6 worm cellular contexts compared by ENCODE assay signal in genomic region chrX:8419252-8419651, ce11.
A peak's percentile ranks its signal among the peaks of the same experiment; 100 is the strongest.
TF ChIP-seq lines count a peak whose summit lies in the region.

No protein-coding gene starts in this region.

TF ChIP-seq in whole organism, L1 larva, 84 proteins besides CTCF, POLR2A, EP300 and RAD21 (continues in another document):
- TF ChIP-seq zip-4 (GFP tag; optimal IDR thresholded peaks at IDR 0.05; lab: Kevin White, UChicago) (no peak), nhr-237 (tag; optimal IDR thresholded peaks at IDR 0.05; lab: Kevin White, UChicago) (no peak), fkh-4 (tag; optimal IDR thresholded peaks at IDR 0.05; lab: Kevin White, UChicago; ENCODE audit: borderline replicate concordance) (no peak), unc-30 (tag; optimal IDR thresholded peaks at IDR 0.05; lab: Kevin White, UChicago) (no peak), rnt-1 (tag; optimal IDR thresholded peaks at IDR 0.05; lab: Kevin White, UChicago) (peak; percentile 7), lir-3 (tag; optimal IDR thresholded peaks at IDR 0.05; lab: Kevin White, UChicago; ENCODE audit: poor library complexity) (peak; percentile 17), nhr-47 (tag; optimal IDR thresholded peaks at IDR 0.05; lab: Kevin White, UChicago) (no peak), skn-1 (tag; optimal IDR thresholded peaks at IDR 0.05; lab: Kevin White, UChicago) (no peak), nhr-20 (tag; optimal IDR thresholded peaks at IDR 0.05; lab: Kevin White, UChicago) (peak; percentile 10), mab-9 (GFP tag; IDR thresholded peaks at IDR 0.05; lab: Robert Waterston, UW) (no peak), lin-39 (tag; optimal IDR thresholded peaks at IDR 0.05; lab: Kevin White, UChicago) (no peak), blmp-1 (tag; optimal IDR thresholded peaks at IDR 0.05; lab: Kevin White, UChicago) (no peak), pag-3 (tag; optimal IDR thresholded peaks at IDR 0.05; lab: Kevin White, UChicago; ENCODE audit: borderline replicate concordance, insufficient read depth) (no peak), nhr-85 (tag; lab: Kevin White, UChicago) (peak; percentile 62), sox-4 (tag; optimal IDR thresholded peaks at IDR 0.05; lab: Kevin White, UChicago) (no peak)

TF ChIP-seq in whole organism, L2 larva, 48 proteins besides CTCF, POLR2A, EP300 and RAD21:
- peak; percentile 18 for TF ChIP-seq sma-9 (GFP tag; optimal IDR thresholded peaks at IDR 0.05; lab: Kevin White, UChicago)
- no peak for TF ChIP-seq sma-9 (tag; optimal IDR thresholded peaks at IDR 0.05; lab: Kevin White, UChicago)
- TF ChIP-seq nhr-23 (tag; optimal IDR thresholded peaks at IDR 0.05; lab: Kevin White, UChicago), result no peak

TF ChIP-seq in whole organism, L3 larva, 47 proteins besides CTCF, POLR2A, EP300 and RAD21:
- TF ChIP-seq nhr-28 (tag; optimal IDR thresholded peaks at IDR 0.05; lab: Kevin White, UChicago), result no peak
- TF ChIP-seq ceh-28 (tag; optimal IDR thresholded peaks at IDR 0.05; lab: Kevin White, UChicago), result no peak
- peak; percentile 28 for TF ChIP-seq elt-2 (tag; optimal IDR thresholded peaks at IDR 0.05; lab: Kevin White, UChicago)
- TF ChIP-seq lsy-12 (tag; optimal IDR thresholded peaks at IDR 0.05; lab: Kevin White, UChicago), result no peak
- TF ChIP-seq ceh-9 (tag; optimal IDR thresholded peaks at IDR 0.05; lab: Kevin White, UChicago), result no peak
- peak; percentile 6 for TF ChIP-seq pha-4 (tag; optimal IDR thresholded peaks at IDR 0.05; lab: Kevin White, UChicago)
- no peak for TF ChIP-seq egl-5 (tag; optimal IDR thresholded peaks at IDR 0.05; lab: Kevin White, UChicago)
- no peak for TF ChIP-seq nhr-237 (tag; optimal IDR thresholded peaks at IDR 0.05; lab: Kevin White, UChicago)
- peak; percentile 1 for TF ChIP-seq nhr-23 (tag; optimal IDR thresholded peaks at IDR 0.05; lab: Kevin White, UChicago)
- no peak for TF ChIP-seq ztf-11 (tag; optimal IDR thresholded peaks at IDR 0.05; lab: Kevin White, UChicago)
- TF ChIP-seq R02D3.7 (tag; optimal IDR thresholded peaks at IDR 0.05; lab: Kevin White, UChicago), result no peak
- TF ChIP-seq nfya-1 (tag; optimal IDR thresholded peaks at IDR 0.05; lab: Kevin White, UChicago; ENCODE audit: insufficient read depth), result no peak
- peak; percentile 52 for TF ChIP-seq elt-1 (tag; optimal IDR thresholded peaks at IDR 0.05; lab: Kevin White, UChicago)
- TF ChIP-seq nhr-12 (tag; optimal IDR thresholded peaks at IDR 0.05; lab: Kevin White, UChicago), result no peak
- TF ChIP-seq fkh-2 (tag; optimal IDR thresholded peaks at IDR 0.05; lab: Kevin White, UChicago), result no peak
- no peak for TF ChIP-seq egl-27 (tag; optimal IDR thresholded peaks at IDR 0.05; lab: Kevin White, UChicago)
- TF ChIP-seq nhr-76 (tag; optimal IDR thresholded peaks at IDR 0.05; lab: Kevin White, UChicago), result no peak
- no peak for TF ChIP-seq fkh-10 (GFP tag; optimal IDR thresholded peaks at IDR 0.05; lab: Kevin White, UChicago)
- TF ChIP-seq hmg-11 (tag; optimal IDR thresholded peaks at IDR 0.05; lab: Kevin White, UChicago), result no peak
- no peak for TF ChIP-seq sea-2 (GFP tag; optimal IDR thresholded peaks at IDR 0.05; lab: Kevin White, UChicago)

TF ChIP-seq in whole organism, L4 larva, 104 proteins besides CTCF, POLR2A, EP300 and RAD21 (continues in another document):
- TF ChIP-seq cey-2 (tag; optimal IDR thresholded peaks at IDR 0.05; lab: Kevin White, UChicago; ENCODE audit: borderline replicate concordance, insufficient read depth) (no peak), daf-8 (GFP tag; IDR thresholded peaks at IDR 0.05; lab: Robert Waterston, UW) (no peak), nhr-42 (GFP tag; IDR thresholded peaks at IDR 0.05; lab: Robert Waterston, UW) (no peak), T20F7.1 (GFP tag; optimal IDR thresholded peaks at IDR 0.05; lab: Kevin White, UChicago) (peak; percentile 3), vab-7 (GFP tag; IDR thresholded peaks at IDR 0.05; lab: Robert Waterston, UW) (peak; percentile 47; the same call in 1 of the 2 replicates), dve-1 (tag; optimal IDR thresholded peaks at IDR 0.05; lab: Kevin White, UChicago; ENCODE audit: insufficient read depth) (peak; percentile 46), rbr-2 (tag; optimal IDR thresholded peaks at IDR 0.05; lab: Kevin White, UChicago) (no peak), tra-1 (GFP tag; IDR thresholded peaks at IDR 0.05; lab: Robert Waterston, UW) (peak; percentile 40; the same call in 1 of the 2 replicates), mes-2 (tag; optimal IDR thresholded peaks at IDR 0.05; lab: Kevin White, UChicago; ENCODE audit: poor library complexity, severe bottlenecking) (peak; percentile 50), nhr-6 (tag; optimal IDR thresholded peaks at IDR 0.05; lab: Kevin White, UChicago) (peak; percentile 18), arid-1 (GFP tag; conservative IDR thresholded peaks at IDR 0.05; lab: Robert Waterston, UW) (0 out of 2 replicates have a peak, but pooled peaks have one; percentile 39), Y105C5A.15 (GFP tag; IDR thresholded peaks at IDR 0.05; lab: Robert Waterston, UW) (no peak), mep-1 (tag; optimal IDR thresholded peaks at IDR 0.05; lab: Kevin White, UChicago) (peak; percentile 19), egl-43 (GFP tag; IDR thresholded peaks at IDR 0.05; lab: Robert Waterston, UW) (peak; percentile 77), lin-13 (GFP tag; optimal IDR thresholded peaks at IDR 0.05; lab: Kevin White, UChicago) (peak; percentile 7), daf-16 (GFP tag; optimal IDR thresholded peaks at IDR 0.05; lab: Kevin White, UChicago) (no peak), daf-16 (tag; optimal IDR thresholded peaks at IDR 0.05; lab: Kevin White, UChicago) (peak; percentile 37), snpc-1.2 (GFP tag; IDR thresholded peaks at IDR 0.05; lab: Robert Waterston, UW) (peak; percentile 76)

TF ChIP-seq in whole organism, early embryonic, 17 proteins besides CTCF, POLR2A, EP300 and RAD21:
- TF ChIP-seq F13C5.2 (tag; optimal IDR thresholded peaks at IDR 0.05; lab: Kevin White, UChicago), result no peak
- TF ChIP-seq pes-1 (GFP tag; IDR thresholded peaks at IDR 0.05; lab: Robert Waterston, UW), result 0 out of 2 replicates have a peak, but pooled peaks have one; percentile 21
TF ChIP-seq in whole organism, early embryonic: peak in this region for 1.

TF ChIP-seq in whole organism, young adult, 124 proteins besides CTCF, POLR2A, EP300 and RAD21:
- TF ChIP-seq mcd-1 (GFP tag; IDR thresholded peaks at IDR 0.05; lab: Robert Waterston, UW) (0 out of 2 replicates have a peak, but pooled peaks have one; percentile 8), K12H6.12 (tag; optimal IDR thresholded peaks at IDR 0.05; lab: Kevin White, UChicago) (no peak), efl-1 (GFP tag; optimal IDR thresholded peaks at IDR 0.05; lab: Kevin White, UChicago) (no peak), B0261.1 (tag; optimal IDR thresholded peaks at IDR 0.05; lab: Kevin White, UChicago) (peak; percentile 81), egl-44 (GFP tag; IDR thresholded peaks at IDR 0.05; lab: Robert Waterston, UW) (no peak), cebp-1 (GFP tag; IDR thresholded peaks at IDR 0.05; lab: Robert Waterston, UW) (no peak), cebp-1 (tag; optimal IDR thresholded peaks at IDR 0.05; lab: Kevin White, UChicago) (peak; percentile 26), him-1 (tag; optimal IDR thresholded peaks at IDR 0.05; lab: Kevin White, UChicago) (peak; percentile 31), snpc-1.3 (tag; optimal IDR thresholded peaks at IDR 0.05; lab: Kevin White, UChicago; ENCODE audit: insufficient read depth) (peak; percentile 34), ZK185.1 (tag; optimal IDR thresholded peaks at IDR 0.05; lab: Kevin White, UChicago; ENCODE audit: poor library complexity, severe bottlenecking) (peak; percentile 8), rec-8 (tag; optimal IDR thresholded peaks at IDR 0.05; lab: Kevin White, UChicago) (peak; percentile 34 to 58), nhr-80 (tag; optimal IDR thresholded peaks at IDR 0.05; lab: Kevin White, UChicago) (peak; percentile 12), madf-10 (tag; optimal IDR thresholded peaks at IDR 0.05; lab: Kevin White, UChicago) (peak; percentile 14), lin-26 (GFP tag; IDR thresholded peaks at IDR 0.05; lab: Robert Waterston, UW) (peak; percentile 69; the same call in 1 of the 2 replicates), die-1 (tag; optimal IDR thresholded peaks at IDR 0.05; lab: Kevin White, UChicago) (peak; percentile 57), Y56A3A.18 (GFP tag; IDR thresholded peaks at IDR 0.05; lab: Robert Waterston, UW) (0 out of 2 replicates have a peak, but pooled peaks have one; percentile 24), D2030.7 (GFP tag; IDR thresholded peaks at IDR 0.05; lab: Robert Waterston, UW) (peak; percentile 64), snpc-4 (GFP tag; optimal IDR thresholded peaks at IDR 0.05; lab: Kevin White, UChicago) (peak; percentile 5), snpc-4 (tag; optimal IDR thresholded peaks at IDR 0.05; lab: Kevin White, UChicago) (peak in 2 of 4 experiments; percentile 35 to 63), ztf-18 (tag; optimal IDR thresholded peaks at IDR 0.05; lab: Kevin White, UChicago) (peak; percentile 36), ztf-26 (tag; optimal IDR thresholded peaks at IDR 0.05; lab: Kevin White, UChicago) (no peak), nhr-90 (tag; optimal IDR thresholded peaks at IDR 0.05; lab: Kevin White, UChicago) (peak; percentile 54), snpc-3.4 (tag; optimal IDR thresholded peaks at IDR 0.05; lab: Kevin White, UChicago) (peak; percentile 34), bed-2 (GFP tag; IDR thresholded peaks at IDR 0.05; lab: Robert Waterston, UW) (no peak), tbp1 (GFP tag; optimal IDR thresholded peaks at IDR 0.05; lab: Kevin White, UChicago) (peak; percentile 89), F22D6.2 (tag; optimal IDR thresholded peaks at IDR 0.05; lab: Kevin White, UChicago) (no peak), pbrm-1 (GFP tag; IDR thresholded peaks at IDR 0.05; lab: Robert Waterston, UW) (peak; percentile 62; the same call in 1 of the 2 replicates), rpc-1 (optimal IDR thresholded peaks at IDR 0.05; lab: Kevin White, UChicago) (peak; percentile 67), rpc-1 (tag; optimal IDR thresholded peaks at IDR 0.05; lab: Kevin White, UChicago) (peak; percentile 82), hmg-1.2 (GFP tag; IDR thresholded peaks at IDR 0.05; lab: Robert Waterston, UW) (peak; percentile 65), egrh-3 (GFP tag; IDR thresholded peaks at IDR 0.05; lab: Robert Waterston, UW) (0 out of 2 replicates have a peak, but pooled peaks have one; percentile 26)
